Fruit fly (Drosophila melanogaster): ENCODE measurements around the gene Osi17.

Osi17 gene

DNA sequence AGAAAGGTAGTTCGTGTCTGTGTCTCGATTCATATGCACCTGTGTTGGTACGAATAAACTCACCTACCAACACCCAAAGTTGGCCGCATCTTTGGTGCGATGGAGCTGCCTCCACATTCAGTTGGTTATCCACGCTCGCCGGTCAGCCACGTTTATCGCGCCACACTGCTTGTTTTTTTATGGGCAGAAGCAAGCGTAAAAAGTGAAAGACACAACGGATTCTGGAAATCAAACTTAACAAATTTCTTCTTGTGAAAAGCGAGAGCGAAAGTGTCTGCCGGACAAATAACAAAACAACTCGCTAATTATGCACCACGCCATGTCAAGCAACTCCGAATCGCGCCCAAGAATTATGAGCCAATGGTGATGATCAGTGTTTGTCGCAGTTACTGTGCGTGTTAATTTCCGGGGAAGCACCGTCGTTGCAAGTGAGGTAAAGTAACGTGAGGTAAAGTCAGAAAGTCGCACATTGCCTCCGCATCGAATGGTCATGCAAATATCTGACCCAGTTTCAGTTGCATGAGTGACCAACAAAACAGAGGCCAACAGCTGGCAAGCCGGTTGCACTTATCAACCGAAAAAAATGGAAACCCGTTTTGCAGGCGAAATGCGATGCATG is at the start of gene Osi17:
Gene Osi17 (plus strand): TSS at position 132 of the 619 bp plus-strand sequence.
- no peak for TF ChIP-seq noc (tag; optimal IDR thresholded peaks at IDR 0.05)

DNA sequence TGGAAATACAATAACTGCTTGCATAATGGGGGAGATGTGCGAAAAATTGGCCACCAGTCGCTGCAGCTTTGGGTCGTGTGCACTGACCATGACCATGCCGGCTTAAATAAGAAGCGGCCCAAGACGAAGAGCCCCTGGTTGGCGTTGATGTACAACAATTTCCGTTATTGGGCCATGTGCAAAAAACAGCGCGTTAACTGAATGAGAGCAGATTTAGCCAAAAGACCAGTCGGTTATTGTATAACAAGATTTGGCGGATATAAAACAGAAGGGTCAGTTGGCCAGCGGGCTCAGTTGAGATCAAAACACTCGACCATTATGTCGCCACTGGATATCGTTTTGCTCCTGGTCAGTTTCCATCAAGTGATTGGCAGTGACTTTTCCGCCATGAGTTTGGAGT is 47.9 kb upstream of the Osi17 start, which contains the start of gene Osi10a:
Gene Osi10a (plus strand): TSS at position 301 of the 400 bp plus-strand sequence.
- no peak for TF ChIP-seq noc (tag; optimal IDR thresholded peaks at IDR 0.05)

DNA sequence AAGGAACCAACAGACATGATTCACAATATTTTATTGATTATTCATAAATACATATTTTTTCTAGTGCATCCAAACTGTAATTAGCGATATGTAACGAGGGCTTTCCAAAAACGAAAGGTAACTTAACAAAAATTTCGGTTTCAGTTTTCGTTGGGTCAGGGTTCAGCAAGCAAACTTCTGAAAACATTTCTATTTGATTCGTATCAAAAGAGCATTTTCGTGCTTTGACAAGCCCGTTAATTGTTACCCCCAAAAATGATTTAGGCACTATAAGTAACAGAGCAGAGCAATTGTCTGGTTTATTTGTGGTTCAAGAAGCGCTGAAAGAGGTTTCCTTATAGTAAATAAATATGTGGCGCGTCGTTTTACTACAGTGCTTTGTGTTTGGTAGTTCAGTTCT is 45.7 kb upstream of the Osi17 start, which contains the start of gene Osi10b:
Gene Osi10b (plus strand): TSS at position 301 of the 400 bp plus-strand sequence.
- TF ChIP-seq noc (tag; optimal IDR thresholded peaks at IDR 0.05), result no peak

DNA sequence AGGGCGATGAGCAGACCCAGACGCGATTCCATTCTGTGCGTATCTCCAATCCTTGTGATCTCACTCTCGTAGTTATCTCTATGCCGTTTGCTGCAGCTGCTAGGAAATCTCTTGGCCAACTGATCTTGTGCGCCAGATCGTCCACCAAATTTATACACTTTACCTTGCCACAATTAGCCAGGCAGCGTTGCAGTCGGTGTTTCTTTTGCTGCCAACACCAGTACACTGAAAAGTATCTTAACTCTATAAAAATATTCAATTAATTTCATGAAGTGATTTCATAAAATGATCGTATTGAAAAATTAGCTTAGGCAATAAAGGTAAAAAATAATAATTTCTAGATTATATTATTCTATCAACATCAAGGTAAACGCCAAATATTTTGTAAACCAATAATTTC is 42.9 kb upstream of the Osi17 start, which contains the start of gene Osi11:
Gene Osi11 (minus strand): TSS at position 101 of the 400 bp plus-strand sequence.
- TF ChIP-seq noc (tag; optimal IDR thresholded peaks at IDR 0.05), result no peak

DNA sequence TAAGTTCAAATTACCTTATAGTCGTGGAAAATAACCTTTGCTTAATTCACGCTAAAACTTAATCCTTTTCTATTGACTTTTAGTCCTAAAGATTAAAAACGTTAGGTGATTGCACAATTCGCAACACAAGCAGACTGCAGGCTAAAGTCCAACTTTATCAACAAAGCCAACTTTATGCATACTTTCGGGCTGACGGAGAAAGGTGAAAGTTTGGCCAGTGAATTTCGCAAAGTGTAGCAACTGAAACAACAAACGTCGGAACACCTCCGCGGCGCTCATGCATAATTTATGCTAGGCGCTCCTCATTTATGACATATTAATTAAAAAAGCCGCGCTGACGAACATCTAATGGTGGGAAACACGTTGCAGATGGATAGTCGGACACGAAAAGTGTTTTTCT is 41.6 kb upstream of the Osi17 start:
- TF ChIP-seq noc (tag; optimal IDR thresholded peaks at IDR 0.05), result no peak

DNA sequence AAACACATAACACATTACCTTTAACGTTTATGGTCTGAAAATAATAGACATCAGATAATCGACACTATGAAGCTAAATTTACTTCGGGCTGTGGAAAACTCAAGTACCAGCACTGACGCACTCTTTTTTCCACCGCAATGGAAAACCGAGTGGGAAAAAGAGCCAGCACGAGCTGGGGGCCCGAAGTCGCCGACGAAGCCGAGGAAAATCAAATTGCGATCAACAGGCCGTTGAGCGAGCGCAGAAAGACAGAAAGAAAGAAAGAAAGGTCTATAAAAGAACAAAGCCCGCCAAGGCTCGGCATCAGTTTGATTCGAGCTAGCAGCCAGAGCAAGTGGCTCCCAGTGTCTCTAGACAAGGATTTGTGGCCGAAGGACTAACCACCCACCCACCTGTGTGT is 33.3 kb upstream of the Osi17 start, which contains the start of gene Osi12:
Gene Osi12 (plus strand): TSS at position 301 of the 400 bp plus-strand sequence.
- no peak for TF ChIP-seq noc (tag; optimal IDR thresholded peaks at IDR 0.05)

DNA sequence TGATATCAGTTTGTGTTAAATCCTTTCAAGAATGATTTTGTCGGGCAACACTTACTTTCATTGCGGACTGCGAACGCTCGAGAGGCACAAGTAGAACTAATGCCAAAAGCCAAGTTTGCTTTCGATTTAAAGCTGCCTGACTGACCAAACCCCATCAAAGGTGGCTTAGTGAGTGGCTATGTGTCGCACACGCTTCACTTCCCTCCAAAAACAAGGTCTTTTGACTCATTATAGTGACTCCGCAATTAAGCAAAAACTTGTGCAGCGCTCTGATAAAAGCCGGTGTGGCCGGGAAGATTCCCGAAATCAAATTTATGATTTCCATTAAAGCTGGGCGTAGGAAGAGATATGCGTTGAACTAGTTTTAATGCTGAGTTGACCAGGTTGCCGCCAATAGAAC is 26.5 kb upstream of the Osi17 start, which contains the start of gene CG15597:
Gene CG15597 (minus strand): TSS at position 101 of the 400 bp plus-strand sequence.
- no peak for TF ChIP-seq noc (tag; optimal IDR thresholded peaks at IDR 0.05)

DNA sequence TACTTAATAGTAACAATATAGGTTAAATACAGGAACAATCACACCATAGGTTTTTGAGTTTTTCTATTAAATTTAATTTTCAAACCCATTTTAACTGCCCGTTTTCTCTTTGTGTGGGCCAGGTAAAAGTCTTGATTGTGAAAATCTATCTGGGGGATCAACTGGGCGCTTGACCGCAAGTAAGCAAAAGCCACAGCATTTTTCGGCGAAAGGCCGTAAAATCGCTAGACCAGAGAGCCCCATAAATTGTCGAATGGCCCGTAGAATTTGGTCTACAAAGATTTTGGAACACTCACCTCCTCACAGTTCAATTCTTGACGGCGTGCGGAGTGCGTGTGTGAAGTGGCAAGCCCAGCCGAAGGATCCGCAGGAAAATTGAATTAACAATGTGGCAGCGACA is 24.1 kb upstream of the Osi17 start, which contains the start of gene CG15594:
Gene CG15594 (plus strand): TSS at position 301 of the 400 bp plus-strand sequence.
- TF ChIP-seq noc (tag; optimal IDR thresholded peaks at IDR 0.05), result no peak

DNA sequence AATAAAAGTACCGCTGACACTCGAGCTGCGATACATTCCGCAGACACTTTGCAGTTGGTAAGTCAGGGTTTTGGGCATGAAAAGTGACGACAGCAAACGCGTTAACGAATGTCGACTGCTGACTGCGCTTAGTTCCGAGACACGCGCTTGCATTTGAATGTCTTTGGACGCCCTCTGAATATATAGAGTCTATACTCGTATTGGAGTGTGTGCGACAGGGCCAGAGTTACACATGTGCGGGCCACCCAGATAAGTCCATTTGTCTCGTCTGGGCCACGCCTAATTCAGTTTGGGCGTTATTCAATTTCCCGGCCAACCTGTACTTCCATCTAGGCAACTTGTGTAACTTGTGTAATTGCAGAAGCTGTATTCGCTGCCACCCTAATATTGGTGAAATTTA is 21.3 kb upstream of the Osi17 start:
- no peak for TF ChIP-seq noc (tag; optimal IDR thresholded peaks at IDR 0.05)

DNA sequence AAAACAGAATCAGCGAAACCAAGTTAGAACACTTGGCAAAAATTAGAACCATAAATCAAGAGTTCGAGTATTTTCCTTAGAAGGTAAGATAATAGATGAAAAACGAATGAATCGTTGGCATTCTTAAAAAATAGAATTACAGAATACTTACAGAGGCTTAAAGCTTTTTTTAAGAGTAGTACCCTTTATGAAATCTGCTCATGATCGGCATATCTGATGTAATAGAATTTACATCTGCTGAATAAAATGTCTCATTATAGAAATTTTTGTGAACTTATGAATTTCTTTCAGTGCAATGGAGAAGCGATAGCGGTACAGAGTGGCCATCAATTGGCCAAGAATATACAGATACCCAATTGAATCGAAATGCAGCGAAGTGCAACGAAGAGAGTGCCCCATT is 20.1 kb upstream of the Osi17 start, which contains the start of gene Osi13:
Gene Osi13 (plus strand): TSS at position 301 of the 400 bp plus-strand sequence.
- no peak for TF ChIP-seq noc (tag; optimal IDR thresholded peaks at IDR 0.05)

DNA sequence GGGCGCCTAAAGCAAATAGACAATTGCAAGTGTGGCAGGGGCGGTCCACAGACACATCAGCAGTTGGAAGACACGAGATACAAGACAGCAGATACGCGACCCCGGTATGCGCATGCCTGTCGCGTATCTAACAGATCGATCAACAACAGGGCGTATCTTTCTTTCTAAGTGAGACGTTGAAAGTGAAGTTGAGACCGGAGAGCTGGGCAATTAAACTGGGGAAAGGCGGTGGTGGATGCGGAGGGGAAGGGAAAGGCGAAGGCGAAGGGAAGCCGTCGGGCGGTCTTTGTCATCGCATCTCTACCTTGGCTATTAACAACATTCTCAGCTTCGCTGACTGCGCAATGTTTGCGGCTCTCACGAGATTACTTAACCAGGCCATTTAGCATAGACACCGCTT is 17.5 kb upstream of the Osi17 start:
- TF ChIP-seq noc (tag; optimal IDR thresholded peaks at IDR 0.05), result no peak

DNA sequence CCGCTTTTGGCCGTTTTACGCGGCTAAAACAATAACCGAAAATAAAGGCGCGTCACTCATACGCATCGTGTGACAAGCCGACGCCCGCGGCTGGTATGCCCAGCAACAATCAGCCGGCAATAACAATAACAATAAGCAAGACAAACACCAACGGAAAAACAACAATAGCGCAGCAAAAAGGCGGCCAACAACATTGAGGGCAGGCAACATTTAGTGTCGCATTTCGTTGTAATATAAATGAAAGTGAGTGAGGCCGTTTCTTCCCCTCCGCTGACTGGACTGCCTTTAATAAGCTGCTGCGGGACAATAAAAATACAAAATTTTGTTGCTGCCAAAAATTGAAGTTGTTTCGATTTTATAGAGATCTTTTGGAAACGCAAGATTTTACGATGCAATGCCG is 14.4 kb upstream of the Osi17 start:
- TF ChIP-seq noc (tag; optimal IDR thresholded peaks at IDR 0.05), result no peak

DNA sequence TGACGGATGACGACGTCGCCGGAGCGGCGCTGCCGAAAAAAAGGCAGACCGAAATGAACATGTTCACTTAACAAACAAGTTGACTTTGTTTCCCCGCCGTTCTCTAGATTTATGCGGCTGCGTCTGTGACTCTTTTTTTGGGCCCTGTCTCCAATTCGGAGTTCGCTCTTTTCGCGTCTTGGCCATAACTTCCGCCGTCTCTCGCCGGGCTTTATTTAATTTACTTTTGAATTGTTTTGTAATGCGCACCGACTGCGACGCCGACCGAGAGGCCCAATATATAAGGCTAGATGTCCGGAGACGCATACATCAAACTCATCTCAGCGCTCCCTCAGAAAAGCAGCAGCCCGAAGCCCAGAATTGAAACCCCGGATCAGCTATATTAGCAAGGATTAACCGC is 12.7 kb upstream of the Osi17 start, which contains the start of gene Osi14:
Gene Osi14 (plus strand): TSS at position 301 of the 400 bp plus-strand sequence.
- TF ChIP-seq noc (tag; optimal IDR thresholded peaks at IDR 0.05), result no peak

DNA sequence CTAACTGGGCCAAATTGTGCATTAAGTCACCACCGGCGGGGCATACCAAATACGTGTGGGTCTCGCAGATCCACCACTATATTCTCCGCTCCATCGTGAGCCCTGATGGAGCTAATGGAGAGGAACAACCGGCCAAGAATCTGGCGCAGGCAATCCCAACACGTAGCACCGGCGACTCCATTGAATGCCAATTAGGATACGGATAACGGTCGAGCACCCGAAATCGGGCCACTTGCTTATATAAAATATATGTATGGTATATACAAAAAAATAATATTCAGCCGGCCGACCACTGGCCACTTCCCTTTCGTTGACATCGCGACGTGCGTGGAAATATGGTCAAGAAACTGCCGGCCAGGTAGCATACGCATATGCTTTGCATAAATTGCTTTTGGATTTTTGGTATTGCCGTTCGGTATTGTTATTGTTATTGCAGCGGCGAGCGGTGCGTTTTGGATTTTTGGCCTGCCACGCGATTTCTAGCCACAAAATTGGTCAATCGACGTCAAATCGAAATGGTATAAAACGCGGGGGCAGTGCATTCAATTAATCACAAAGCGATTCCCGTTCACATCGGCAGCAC is 10.2 kb upstream of the Osi17 start, which contains the start of gene Osi15:
Gene Osi15 (plus strand): TSS at position 548 of the 583 bp plus-strand sequence.
- TF ChIP-seq noc (tag; optimal IDR thresholded peaks at IDR 0.05), result no peak

DNA sequence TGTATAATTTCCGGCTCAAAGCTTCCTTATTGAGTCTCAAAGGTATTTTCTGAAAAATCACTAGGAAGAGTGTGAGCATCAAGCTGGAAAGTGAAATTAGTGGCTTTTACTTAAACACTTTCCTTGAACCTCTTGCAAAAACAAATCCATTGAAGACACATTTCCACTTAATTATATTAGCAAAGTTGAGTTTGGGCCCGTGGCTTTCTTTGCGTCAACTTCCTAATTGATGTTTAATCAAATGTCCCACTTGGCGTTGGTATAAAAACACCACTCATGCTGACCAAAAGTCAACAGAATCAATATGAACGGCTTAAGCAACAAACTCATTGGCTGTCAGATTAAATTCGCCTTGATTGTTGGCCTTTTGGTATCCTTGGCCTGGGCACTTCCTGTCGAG is 7.8 kb upstream of the Osi17 start, which contains the start of gene CG46396:
Gene CG46396 (plus strand): TSS at position 301 of the 400 bp plus-strand sequence.
- TF ChIP-seq noc (tag; optimal IDR thresholded peaks at IDR 0.05), result no peak

DNA sequence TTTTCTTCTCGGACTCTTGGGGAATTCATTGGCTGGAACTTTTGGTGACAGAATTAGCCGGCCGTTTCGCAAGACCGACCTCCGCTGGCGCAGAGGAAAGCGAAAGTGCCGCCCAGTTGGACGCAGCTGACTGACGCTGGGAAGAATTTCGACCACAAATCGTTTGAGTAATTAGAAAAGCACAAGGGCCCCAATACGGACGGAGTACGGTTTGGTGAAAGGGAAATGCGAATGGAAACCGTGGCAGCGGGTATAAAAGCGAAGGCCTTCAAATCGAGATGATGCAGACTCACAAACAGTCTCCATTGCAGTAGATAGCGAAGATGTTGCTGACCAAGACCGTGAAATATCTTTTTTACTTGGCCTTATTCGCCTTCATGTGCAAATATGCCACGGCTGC is 6.6 kb upstream of the Osi17 start, which contains the start of gene Osi16:
Gene Osi16 (plus strand): TSS at position 301 of the 400 bp plus-strand sequence.
- TF ChIP-seq noc (tag; optimal IDR thresholded peaks at IDR 0.05), result no peak

DNA sequence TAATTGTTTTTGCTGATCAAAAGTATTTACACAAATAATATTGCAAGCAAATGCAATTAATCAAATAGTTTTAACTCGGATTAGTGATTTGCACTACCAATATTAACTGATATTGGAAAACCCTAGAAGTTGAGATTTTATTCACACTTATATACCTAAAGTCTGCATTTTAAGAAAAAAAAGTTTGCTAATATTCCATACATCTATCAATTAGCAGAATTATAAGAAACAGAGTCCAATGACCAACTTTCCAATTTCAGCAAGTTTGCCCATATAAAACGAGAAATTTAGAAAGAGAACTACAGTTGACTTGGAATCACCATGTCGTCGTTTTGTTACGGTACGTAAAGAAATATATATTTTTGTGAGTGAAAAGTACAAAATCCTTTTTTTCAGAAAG is 5.0 kb upstream of the Osi17 start, which contains the start of gene CG46026:
Gene CG46026 (plus strand): TSS at position 301 of the 400 bp plus-strand sequence.
- no peak for TF ChIP-seq noc (tag; optimal IDR thresholded peaks at IDR 0.05)

Measured in whole organism, larva.